Fruit fly (Drosophila melanogaster): ENCODE data around the gene CG7131.
A peak's percentile ranks its signal among the peaks of the same experiment; 100 is the strongest.

Gene CG7131

dm6 chr3R:18260016-18260415 lies 28.6 kb downstream of the CG7131 start:
- TF ChIP-seq pzg (GFP tag; optimal IDR thresholded peaks at IDR 0.05) (no peak), trh (GFP tag; optimal IDR thresholded peaks at IDR 0.05) (no peak), gsb-n (tag; optimal IDR thresholded peaks at IDR 0.05) (peak; percentile 71), nerfin-1 (tag; optimal IDR thresholded peaks at IDR 0.05) (peak; percentile 53), Xrp1 (GFP tag; IDR thresholded peaks at IDR 0.05) (no peak), zfh2 (GFP tag; optimal IDR thresholded peaks at IDR 0.05) (no peak), en (GFP tag; optimal IDR thresholded peaks at IDR 0.05) (no peak), CG14965 (GFP tag; optimal IDR thresholded peaks at IDR 0.05; ENCODE audit: borderline replicate concordance) (no peak), nau (GFP tag; optimal IDR thresholded peaks at IDR 0.05) (no peak), Gug (GFP tag; IDR thresholded peaks at IDR 0.05) (no peak), Asciz (GFP tag; optimal IDR thresholded peaks at IDR 0.05) (no peak), klu (GFP tag; IDR thresholded peaks at IDR 0.05) (no peak), Dll (GFP tag; IDR thresholded peaks at IDR 0.05; ENCODE audit: partially characterized antibody) (no peak), Kr (GFP tag; optimal IDR thresholded peaks at IDR 0.05) (no peak), rib (GFP tag; IDR thresholded peaks at IDR 0.05) (no peak), row (GFP tag; IDR thresholded peaks at IDR 0.05) (no peak), CG17802 (tag; optimal IDR thresholded peaks at IDR 0.05) (no peak), stc (GFP tag; IDR thresholded peaks at IDR 0.05) (no peak), CG32532 (GFP tag; IDR thresholded peaks at IDR 0.05) (no peak), gcm (GFP tag; optimal IDR thresholded peaks at IDR 0.05) (no peak), CG10959 (GFP tag; IDR thresholded peaks at IDR 0.05) (no peak), Atf-2 (GFP tag; optimal IDR thresholded peaks at IDR 0.05) (no peak), pros (GFP tag; optimal IDR thresholded peaks at IDR 0.05) (peak; percentile 40), CG10366 (GFP tag; IDR thresholded peaks at IDR 0.05) (no peak), CG8478 (optimal IDR thresholded peaks at IDR 0.05) (no peak)

dm6 chr3R:18255281-18255680 lies 33.3 kb downstream of the CG7131 start, which contains the start of the genes Ada2a, Polr2D, Tgs1 and moi:
Gene Ada2a, minus strand, starts transcription at chr3R:18255487.
Gene Polr2D, minus strand, starts transcription at chr3R:18255487.
Gene Tgs1, plus strand, starts transcription at chr3R:18255530.
Gene moi, plus strand, starts transcription at chr3R:18255530.
- TF ChIP-seq CG11723 (GFP tag; optimal IDR thresholded peaks at IDR 0.05) (no peak), Dll (GFP tag; IDR thresholded peaks at IDR 0.05; ENCODE audit: partially characterized antibody) (peak; percentile 78), CG12299 (tag; optimal IDR thresholded peaks at IDR 0.05) (no peak), CG17829 (tag; optimal IDR thresholded peaks at IDR 0.05) (peak; percentile 12), CG34422 (GFP tag; IDR thresholded peaks at IDR 0.05) (peak; percentile 73; the same call in 1 of the 3 replicates), Dref (GFP tag; IDR thresholded peaks at IDR 0.05) (peak; percentile 82), MBD-R2 (GFP tag; IDR thresholded peaks at IDR 0.05) (peak; percentile 96), Gug (GFP tag; IDR thresholded peaks at IDR 0.05) (no peak), sna (GFP tag; IDR thresholded peaks at IDR 0.05; ENCODE audit: partially characterized antibody) (peak; percentile 64), dm (GFP tag; optimal IDR thresholded peaks at IDR 0.05) (peak; percentile 55), Scr (GFP tag; IDR thresholded peaks at IDR 0.05; ENCODE audit: partially characterized antibody) (peak; percentile 79), unc-4 (GFP tag; IDR thresholded peaks at IDR 0.05; ENCODE audit: partially characterized antibody) (peak; percentile 75; the same call in 1 of the 2 replicates), so (GFP tag; IDR thresholded peaks at IDR 0.05) (no peak), gfzf (GFP tag; optimal IDR thresholded peaks at IDR 0.05) (peak; percentile 60), gro (GFP tag; optimal IDR thresholded peaks at IDR 0.05) (peak; percentile 15), CG16813 (GFP tag; IDR thresholded peaks at IDR 0.05; ENCODE audit: partially characterized antibody) (peak; percentile 80), Myb (GFP tag; optimal IDR thresholded peaks at IDR 0.05) (peak; percentile 35), Sox102F (GFP tag; optimal IDR thresholded peaks at IDR 0.05) (no peak), tap (tag; optimal IDR thresholded peaks at IDR 0.05) (no peak), CG8359 (GFP tag; optimal IDR thresholded peaks at IDR 0.05; ENCODE audit: borderline replicate concordance) (no peak), CG30431 (GFP tag; optimal IDR thresholded peaks at IDR 0.05) (no peak), Sin3A (optimal IDR thresholded peaks at IDR 0.05) (peak; percentile 56), nmo (GFP tag; optimal IDR thresholded peaks at IDR 0.05) (peak; percentile 7), CG13123 (GFP tag; optimal IDR thresholded peaks at IDR 0.05) (no peak), CG12236 (GFP tag; optimal IDR thresholded peaks at IDR 0.05) (no peak), CkIIα-i1 (GFP tag; IDR thresholded peaks at IDR 0.05) (no peak), Lpt (GFP tag; optimal IDR thresholded peaks at IDR 0.05) (no peak), CHES-1-like (GFP tag; optimal IDR thresholded peaks at IDR 0.05) (peak; percentile 63), CG9932 (GFP tag; IDR thresholded peaks at IDR 0.05) (peak; percentile 44), CG3163 (GFP tag; optimal IDR thresholded peaks at IDR 0.05) (no peak)

Measured in whole organism, embryonic.